Worm (Caenorhabditis elegans): Measurements from ENCODE around the gene C31H1.2.

Gene C31H1.2

ce11 chrIV:5817459-5817858 lies 26.4 kb downstream of the C31H1.2 start (continued):
- TF ChIP-seq lin-38 (GFP tag; IDR thresholded peaks at IDR 0.05): no peak
- TF ChIP-seq tra-1 (GFP tag; IDR thresholded peaks at IDR 0.05): no peak
- peak; percentile 9 for TF ChIP-seq nhr-77 (tag; optimal IDR thresholded peaks at IDR 0.05)
- TF ChIP-seq Y48G9A.11 (GFP tag; IDR thresholded peaks at IDR 0.05): no peak
- no peak for TF ChIP-seq fos-1 (tag; optimal IDR thresholded peaks at IDR 0.05)
- no peak for TF ChIP-seq egl-27 (tag; optimal IDR thresholded peaks at IDR 0.05)
- peak; percentile 50 for TF ChIP-seq spr-1 (tag; optimal IDR thresholded peaks at IDR 0.05)
- TF ChIP-seq lir-3 (tag; optimal IDR thresholded peaks at IDR 0.05): no peak
- no peak for TF ChIP-seq Y75B8A.6 (GFP tag; IDR thresholded peaks at IDR 0.05)

ce11 chrIV:5820056-5820799 lies 29.1 kb downstream of the C31H1.2 start:
- TF ChIP-seq Y48G9A.11 (GFP tag; IDR thresholded peaks at IDR 0.05) (no peak), madf-5 (GFP tag; IDR thresholded peaks at IDR 0.05) (no peak), unc-62 (GFP tag; optimal IDR thresholded peaks at IDR 0.05 in 1 of 2) (peak in 1 of 2 experiments; percentile 56), unc-62 (tag; optimal IDR thresholded peaks at IDR 0.05) (no peak), nhr-10 (tag; optimal IDR thresholded peaks at IDR 0.05) (no peak), Y5F2A.4 (GFP tag; optimal IDR thresholded peaks at IDR 0.05) (no peak), aly-2 (tag; optimal IDR thresholded peaks at IDR 0.05) (no peak), arid-1 (GFP tag; conservative IDR thresholded peaks at IDR 0.05) (no peak), ceh-82 (tag; optimal IDR thresholded peaks at IDR 0.05) (no peak), Y75B8A.6 (GFP tag; IDR thresholded peaks at IDR 0.05) (no peak), ztf-7 (tag; optimal IDR thresholded peaks at IDR 0.05) (no peak), ceh-28 (tag; optimal IDR thresholded peaks at IDR 0.05) (no peak), aha-1 (tag) (peak; percentile 94), dmd-8 (GFP tag; IDR thresholded peaks at IDR 0.05) (no peak), hlh-11 (tag; optimal IDR thresholded peaks at IDR 0.05) (no peak)

ce11 chrIV:5820953-5821352 lies 29.9 kb downstream of the C31H1.2 start:
- TF ChIP-seq F49E8.2 (tag; optimal IDR thresholded peaks at IDR 0.05; ENCODE audit: borderline replicate concordance): no peak
- TF ChIP-seq daf-12 (tag; optimal IDR thresholded peaks at IDR 0.05): no peak
- peak; percentile 11 for TF ChIP-seq nhr-28 (tag; optimal IDR thresholded peaks at IDR 0.05)
- no peak for TF ChIP-seq T20F7.1 (GFP tag; optimal IDR thresholded peaks at IDR 0.05)

ce11 chrIV:5821997-5822396 lies 30.9 kb downstream of the C31H1.2 start:
- no peak for TF ChIP-seq php-3 (GFP tag; IDR thresholded peaks at IDR 0.05)
- TF ChIP-seq Y75B8A.6 (GFP tag; IDR thresholded peaks at IDR 0.05): no peak
- TF ChIP-seq ama-1 (optimal IDR thresholded peaks at IDR 0.05): no peak
- no peak for TF ChIP-seq dmd-8 (GFP tag; IDR thresholded peaks at IDR 0.05)
- peak; percentile 70 for TF ChIP-seq hlh-30 (tag; optimal IDR thresholded peaks at IDR 0.05; ENCODE audit: insufficient read depth)
- TF ChIP-seq pha-4 (GFP tag; IDR thresholded peaks at IDR 0.05): no peak
- peak; percentile 95 for TF ChIP-seq pha-4 (tag; optimal IDR thresholded peaks at IDR 0.05)
- TF ChIP-seq set-16 (GFP tag; IDR thresholded peaks at IDR 0.05): no peak
- TF ChIP-seq nhr-28 (tag; optimal IDR thresholded peaks at IDR 0.05): peak; percentile 70
- TF ChIP-seq daf-16 (GFP tag; optimal IDR thresholded peaks at IDR 0.05): no peak
- TF ChIP-seq daf-16 (tag; optimal IDR thresholded peaks at IDR 0.05): peak; percentile 5
- TF ChIP-seq pqm-1 (tag; optimal IDR thresholded peaks at IDR 0.05): peak; percentile 18
- no peak for TF ChIP-seq D1046.2 (GFP tag; IDR thresholded peaks at IDR 0.05)

ce11 chrIV:5824493-5824892 lies 33.4 kb downstream of the C31H1.2 start, which contains the start of gene egal-1:
Gene egal-1, plus strand, starts transcription at chrIV:5824793.
- TF ChIP-seq arid-1 (GFP tag; conservative IDR thresholded peaks at IDR 0.05): no peak
- no peak for TF ChIP-seq pqm-1 (tag; optimal IDR thresholded peaks at IDR 0.05)
- TF ChIP-seq ceh-32 (tag; optimal IDR thresholded peaks at IDR 0.05; ENCODE audit: poor library complexity): no peak
- no peak for TF ChIP-seq lin-1 (GFP tag; IDR thresholded peaks at IDR 0.05)
- no peak for TF ChIP-seq saeg-2 (GFP tag; IDR thresholded peaks at IDR 0.05)
